Worm (Caenorhabditis elegans) whole organism, mixed stage, embryonic: ENCODE measurements around the gene swsn-6.

ENCODE experiments used
- bed-3 ChIP-seq: fragments of 200-800 bp; sonication (Bioruptor generic); optimal IDR thresholded peaks from 3 replicates; lab custom pipeline; 2018; ENCODE audit warnings: mild to moderate bottlenecking, missing genetic modification characterization, moderate library complexity, missing compliant biosample characterization
- blmp-1 ChIP-seq: fragments of 150-350 bp; optimal IDR thresholded peaks from 2 replicates; lab custom pipeline; 2014; ENCODE audit warnings: missing biosample characterization, missing genetic modification characterization
- ceh-83 ChIP-seq: fragments of 200-800 bp; sonication (Bioruptor generic); optimal IDR thresholded peaks from 2 replicates; lab custom pipeline; 2018; ENCODE audit warnings: mild to moderate bottlenecking, missing genetic modification characterization, missing compliant biosample characterization
- ces-1 ChIP-seq: fragments of 150-350 bp; optimal IDR thresholded peaks from 2 replicates; lab custom pipeline; 2014; ENCODE audit warnings: missing biosample characterization, missing genetic modification reagents, missing genetic modification characterization
- drap-1 ChIP-seq: fragments of 200-800 bp; sonication (Bioruptor generic); optimal IDR thresholded peaks from 3 replicates; lab custom pipeline; 2018; ENCODE audit warnings: mild to moderate bottlenecking, missing genetic modification characterization, missing compliant biosample characterization
- elt-1 ChIP-seq: sonication (generic microtip); optimal IDR thresholded peaks from 2 replicates; lab custom pipeline; 2017; ENCODE audit warnings: missing genetic modification characterization, mild to moderate bottlenecking, missing compliant biosample characterization, antibody characterized with exemption, moderate library complexity, borderline replicate concordance; ENCODE audit not compliant: insufficient read depth
- hlh-1 ChIP-seq: fragments of 150-350 bp; optimal IDR thresholded peaks from 2 replicates; lab custom pipeline; 2014; ENCODE audit warnings: missing biosample characterization, missing genetic modification reagents, missing genetic modification characterization
- lsy-2 ChIP-seq: fragments of 150-350 bp; optimal IDR thresholded peaks from 2 replicates; lab custom pipeline; 2014; ENCODE audit warnings: missing biosample characterization, missing genetic modification characterization
- mab-5 ChIP-seq: fragments of 150-350 bp; optimal IDR thresholded peaks from 2 replicates; lab custom pipeline; 2014; ENCODE audit warnings: missing biosample characterization, missing genetic modification characterization
- mep-1 ChIP-seq: fragments of 150-350 bp; optimal IDR thresholded peaks from 2 replicates; lab custom pipeline; 2017; ENCODE audit warnings: missing biosample characterization, missing genetic modification reagents, missing genetic modification characterization, inconsistent platforms
- mls-2 ChIP-seq: sonication (generic microtip); optimal IDR thresholded peaks from 2 replicates; lab custom pipeline; 2016; ENCODE audit warnings: mild to moderate bottlenecking, missing genetic modification characterization, moderate library complexity, missing compliant biosample characterization
- nhr-2 ChIP-seq: fragments of 150-350 bp; optimal IDR thresholded peaks from 2 replicates; lab custom pipeline; 2014; ENCODE audit warnings: missing biosample characterization, missing genetic modification characterization
- nhr-237 ChIP-seq: fragments of 150-350 bp; optimal IDR thresholded peaks from 2 replicates; lab custom pipeline; 2014; ENCODE audit warnings: missing biosample characterization, missing genetic modification characterization
- nhr-76 ChIP-seq: sonication (generic microtip); optimal IDR thresholded peaks from 2 replicates; lab custom pipeline; 2017; ENCODE audit warnings: missing biosample characterization, missing genetic modification characterization
- snpc-4 ChIP-seq: fragments of 150-350 bp; optimal IDR thresholded peaks from 2 replicates; lab custom pipeline; 2014; ENCODE audit warnings: missing biosample characterization, missing genetic modification characterization
- unc-120 ChIP-seq: sonication (generic microtip); optimal IDR thresholded peaks from 2 replicates; lab custom pipeline; 2017; ENCODE audit warnings: missing genetic modification characterization, missing compliant biosample characterization; ENCODE audit not compliant: poor library complexity, severe bottlenecking
- unc-39 ChIP-seq: fragments of 150-350 bp; optimal IDR thresholded peaks from 2 replicates; lab custom pipeline; 2014; ENCODE audit warnings: missing biosample characterization, missing genetic modification characterization
- unc-62 ChIP-seq: fragments of 150-350 bp; optimal IDR thresholded peaks from 2 replicates; lab custom pipeline; 2014; ENCODE audit warnings: missing biosample characterization, missing genetic modification reagents, missing genetic modification characterization
- zip-8 ChIP-seq: fragments of 150-350 bp; optimal IDR thresholded peaks from 2 replicates; lab custom pipeline; 2014; ENCODE audit warnings: missing biosample characterization, missing genetic modification characterization
- ztf-11 ChIP-seq: fragments of 150-350 bp; optimal IDR thresholded peaks from 2 replicates; lab custom pipeline; 2014; ENCODE audit warnings: missing biosample characterization, missing genetic modification characterization

Gene swsn-6

DNA sequence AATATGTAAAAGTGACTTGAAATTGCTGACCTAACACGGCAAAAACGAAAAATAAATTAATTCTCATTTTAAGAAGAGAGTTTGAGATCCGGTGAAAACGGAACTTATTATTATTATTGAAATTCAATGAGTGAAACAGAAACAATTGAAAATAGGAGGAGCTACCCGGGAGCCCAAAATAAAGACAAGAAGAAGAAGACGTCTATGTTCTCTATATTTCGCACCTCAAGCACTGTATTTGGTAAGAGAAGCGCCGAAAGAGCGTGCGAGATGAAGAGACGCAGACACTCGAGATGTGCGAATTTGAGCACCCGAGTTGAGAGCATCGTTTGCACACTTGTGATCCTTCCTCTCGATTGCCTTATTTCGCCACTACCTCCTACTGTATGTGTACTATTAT is 20.9 kb downstream of the swsn-6 start, which contains the start of gene spp-7:
Gene spp-7, minus strand, starts transcription at position 101 of the 400 bp plus-strand sequence.
- no peak for TF ChIP-seq lsy-2 (tag; lab: Kevin White, UChicago)
- no peak for TF ChIP-seq mep-1 (tag; lab: Kevin White, UChicago)
- TF ChIP-seq nhr-76: no peak
- no peak for TF ChIP-seq unc-120
- TF ChIP-seq bed-3 (GFP tag; lab: Kevin White, UChicago): no peak
- no peak for TF ChIP-seq unc-62 (GFP tag; lab: Kevin White, UChicago)
- TF ChIP-seq ces-1 (GFP tag; lab: Kevin White, UChicago): no peak
- no peak for TF ChIP-seq hlh-1 (tag; lab: Kevin White, UChicago)
- TF ChIP-seq drap-1: no peak
- TF ChIP-seq unc-39: no peak
- TF ChIP-seq nhr-2 (tag; lab: Kevin White, UChicago): no peak
- TF ChIP-seq elt-1 (tag; lab: Kevin White, UChicago): no peak
- no peak for TF ChIP-seq blmp-1 (tag; lab: Kevin White, UChicago)
- TF ChIP-seq ceh-83: no peak
- TF ChIP-seq nhr-237 (tag; lab: Kevin White, UChicago): no peak
- TF ChIP-seq snpc-4: no peak
- TF ChIP-seq mls-2: no peak

DNA sequence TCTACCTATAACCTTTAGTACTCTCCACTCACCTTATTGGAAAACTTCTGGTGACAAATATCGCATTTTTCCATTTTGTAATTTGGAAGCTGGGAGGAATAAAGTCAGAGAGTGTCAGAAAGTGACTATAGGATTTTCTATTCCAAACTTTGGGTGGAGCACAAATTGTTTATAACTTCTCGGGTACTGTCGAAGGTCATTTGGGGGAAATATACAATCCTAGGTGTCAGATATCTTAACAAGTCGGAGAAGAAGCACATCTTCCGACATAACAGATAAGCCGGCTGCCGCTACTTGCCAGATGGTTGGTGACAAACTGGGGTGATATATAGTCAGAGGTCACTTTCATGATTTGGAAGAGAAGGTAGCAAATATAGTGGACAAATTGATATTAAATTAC is 24.3 kb downstream of the swsn-6 start, which contains the start of gene ehn-3:
Gene ehn-3, minus strand, starts transcription at position 101 of the 400 bp plus-strand sequence.
- no peak for TF ChIP-seq mab-5 (tag; lab: Kevin White, UChicago)
- no peak for TF ChIP-seq blmp-1 (tag; lab: Kevin White, UChicago)
- TF ChIP-seq ztf-11 (tag; lab: Kevin White, UChicago): no peak
- no peak for TF ChIP-seq mls-2
- no peak for TF ChIP-seq bed-3 (GFP tag; lab: Kevin White, UChicago)
- TF ChIP-seq, all 35 proteins: peak for 0

DNA sequence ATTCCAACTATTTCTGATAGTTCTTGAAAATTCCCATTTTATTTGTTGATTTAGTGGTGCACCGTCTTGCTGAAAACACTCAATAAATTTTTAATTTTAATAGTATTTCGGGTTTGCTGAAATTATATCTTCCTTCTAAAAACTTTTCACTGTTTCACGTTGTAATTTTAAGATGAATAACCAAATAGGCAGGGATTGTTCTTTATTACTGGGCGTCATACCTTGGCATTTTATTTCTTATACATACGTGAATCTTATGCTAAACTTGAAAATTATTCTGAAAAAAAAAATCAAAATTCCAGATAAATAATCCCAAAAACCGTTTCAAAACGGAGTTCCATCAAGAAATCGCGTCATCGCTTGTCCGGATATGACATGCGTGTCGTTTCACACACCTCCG is 43.9 kb downstream of the swsn-6 start, which contains the start of gene mgl-3:
Gene mgl-3, plus strand, starts transcription at position 301 of the 400 bp plus-strand sequence.
- no peak for TF ChIP-seq hlh-1 (tag; lab: Kevin White, UChicago)
- TF ChIP-seq zip-8 (tag; lab: Kevin White, UChicago): no peak
